Worm (Caenorhabditis elegans): ENCODE results near the gene npr-15.

npr-15 gene

DNA sequence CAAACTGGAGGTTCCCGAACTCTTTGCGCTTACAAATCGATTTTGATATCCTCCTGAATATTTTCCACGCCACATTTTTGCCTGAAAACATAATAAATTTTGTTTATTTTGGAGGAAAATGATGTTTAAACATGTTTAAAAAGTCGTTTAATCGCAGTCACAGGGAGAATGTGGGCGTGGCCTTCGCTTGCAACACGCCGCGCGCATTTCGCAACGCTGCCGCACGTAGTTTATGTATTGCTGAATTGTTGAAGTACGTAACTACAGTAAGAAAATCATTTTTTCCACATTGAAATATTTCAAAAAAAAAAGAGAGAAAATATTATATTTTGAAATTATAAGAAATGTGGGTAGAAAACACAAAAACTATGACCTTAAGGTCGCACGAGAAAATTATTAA is 30.2 kb downstream of the npr-15 start, which contains the start of gene C46F11.4 (continued):
- TF ChIP-seq sma-3 (GFP tag; optimal IDR thresholded peaks at IDR 0.05), result peak; percentile 47
- TF ChIP-seq skn-1 (tag; optimal IDR thresholded peaks at IDR 0.05), result no peak
- no peak for TF ChIP-seq sem-4 (tag; optimal IDR thresholded peaks at IDR 0.05)
- no peak for TF ChIP-seq ZK546.5 (tag; optimal IDR thresholded peaks at IDR 0.05)
- TF ChIP-seq dmd-4 (tag; optimal IDR thresholded peaks at IDR 0.05), result no peak
- no peak for TF ChIP-seq ztf-11 (tag; optimal IDR thresholded peaks at IDR 0.05)
- no peak for TF ChIP-seq ztf-1 (GFP tag; conservative IDR thresholded peaks at IDR 0.05)
- peak; percentile 50 for TF ChIP-seq gmeb-1 (tag; optimal IDR thresholded peaks at IDR 0.05)
- no peak for TF ChIP-seq mab-5 (tag; optimal IDR thresholded peaks at IDR 0.05)
- no peak for TF ChIP-seq mdl-1 (tag; optimal IDR thresholded peaks at IDR 0.05)
- TF ChIP-seq ceh-16 (tag; optimal IDR thresholded peaks at IDR 0.05), result no peak
- no peak for TF ChIP-seq nhr-10 (tag; optimal IDR thresholded peaks at IDR 0.05)
- peak; percentile 30 for TF ChIP-seq C34F6.9 (tag; optimal IDR thresholded peaks at IDR 0.05)

DNA sequence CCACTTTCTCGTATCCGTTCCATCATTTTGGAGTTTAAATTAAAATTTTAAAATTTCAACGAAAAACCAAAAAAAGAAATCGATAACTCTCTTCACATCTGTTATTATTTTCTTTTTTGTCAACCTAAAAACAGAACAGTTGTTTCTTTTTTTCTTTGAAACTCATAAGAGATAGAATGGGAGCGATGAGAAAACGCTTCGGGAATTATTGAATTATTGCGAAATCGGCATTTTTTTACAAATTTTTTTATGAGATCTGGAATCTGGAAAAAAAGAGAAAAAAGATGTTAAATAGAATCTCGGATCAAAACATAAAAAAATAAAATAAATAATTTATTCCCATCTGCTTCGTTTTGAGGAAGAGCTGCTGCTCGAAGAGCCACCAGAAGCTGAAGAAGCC is 37.0 kb downstream of the npr-15 start, which contains the start of gene C46F11.5:
Gene C46F11.5, minus strand, starts transcription at position 128 of the 400 bp plus-strand sequence.
- TF ChIP-seq lsy-2 (tag; optimal IDR thresholded peaks at IDR 0.05), result peak in 1 of 2 experiments; percentile 1
- peak; percentile 6 for TF ChIP-seq C34F6.9 (tag; optimal IDR thresholded peaks at IDR 0.05)
- TF ChIP-seq nhr-21 (tag; optimal IDR thresholded peaks at IDR 0.05), result peak; percentile 7
- TF ChIP-seq lin-11 (tag; optimal IDR thresholded peaks at IDR 0.05), result no peak

DNA sequence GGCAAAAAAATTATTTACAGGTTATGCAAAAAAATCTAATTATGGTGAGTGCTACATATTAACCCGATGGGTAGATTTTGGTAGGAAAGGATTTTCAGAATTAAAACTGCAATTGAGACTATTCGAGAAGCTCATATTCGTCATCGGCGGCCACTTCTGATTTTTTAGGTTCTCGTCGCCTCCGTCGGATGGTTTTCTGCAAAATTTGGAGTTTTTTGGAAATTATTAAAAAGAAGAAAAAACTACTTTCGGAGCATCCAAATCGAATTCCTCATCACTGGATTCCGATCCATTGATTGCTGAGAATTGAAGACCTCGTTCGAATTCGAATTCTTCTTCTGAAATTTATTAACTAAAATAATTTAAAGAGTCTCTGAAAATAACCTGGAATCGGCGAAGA is 41.5 kb downstream of the npr-15 start:
- TF ChIP-seq snpc-4 (tag; optimal IDR thresholded peaks at IDR 0.05), result no peak
- no peak for TF ChIP-seq ztf-11 (tag; optimal IDR thresholded peaks at IDR 0.05)
- TF ChIP-seq alr-1 (tag; optimal IDR thresholded peaks at IDR 0.05), result no peak
- TF ChIP-seq nhr-10 (tag; optimal IDR thresholded peaks at IDR 0.05), result no peak
- no peak for TF ChIP-seq mbf-1 (tag; optimal IDR thresholded peaks at IDR 0.05)
- TF ChIP-seq lin-11 (tag; optimal IDR thresholded peaks at IDR 0.05), result no peak

DNA sequence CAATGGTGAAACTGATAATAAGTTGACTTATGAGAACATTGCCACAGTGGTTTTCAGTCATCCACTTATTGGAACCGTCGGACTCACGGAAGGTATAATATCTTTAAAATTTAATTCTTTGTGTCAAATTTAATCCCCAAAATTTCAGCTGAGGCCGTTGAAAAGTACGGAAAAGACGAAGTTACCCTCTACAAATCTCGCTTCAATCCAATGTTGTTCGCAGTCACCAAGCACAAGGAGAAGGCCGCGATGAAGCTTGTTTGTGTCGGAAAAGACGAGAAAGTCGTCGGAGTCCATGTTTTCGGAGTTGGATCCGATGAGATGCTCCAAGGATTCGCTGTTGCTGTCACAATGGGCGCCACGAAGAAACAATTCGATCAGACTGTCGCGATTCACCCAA is 42.0 kb downstream of the npr-15 start:
- TF ChIP-seq mab-5 (tag; optimal IDR thresholded peaks at IDR 0.05) (no peak), ZK546.5 (tag; optimal IDR thresholded peaks at IDR 0.05) (no peak), nhr-237 (tag; optimal IDR thresholded peaks at IDR 0.05) (no peak)

DNA sequence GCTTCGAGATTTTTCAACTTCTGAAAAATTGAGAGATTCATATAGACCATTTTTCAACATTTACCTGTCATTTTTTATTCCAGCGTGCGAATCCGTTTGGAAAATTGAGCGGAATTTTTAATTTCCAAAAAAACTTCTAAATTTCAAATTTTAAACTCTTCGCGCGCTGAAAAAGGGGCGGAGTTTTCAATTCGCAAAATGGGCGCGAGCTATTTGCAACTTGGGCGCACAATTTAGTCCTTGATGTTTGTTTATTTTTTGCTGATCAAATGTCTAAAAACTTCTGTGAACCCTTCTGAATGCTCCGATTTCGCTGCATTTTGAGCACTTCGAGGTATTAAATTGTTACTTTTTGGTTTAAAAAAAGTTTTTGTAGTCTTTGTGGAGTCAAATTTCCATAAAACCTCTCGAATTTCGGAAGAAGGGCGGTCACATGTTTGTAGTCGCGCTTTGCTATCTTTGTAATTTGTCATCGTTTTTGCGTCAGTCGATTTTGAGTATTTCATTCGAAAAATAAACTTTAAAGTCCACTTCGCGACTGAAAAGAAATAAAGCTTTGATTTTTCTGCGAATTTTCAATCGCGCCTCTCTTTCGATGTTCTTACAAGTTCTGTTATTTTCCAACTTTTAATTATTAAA is 43.7 kb downstream of the npr-15 start, which contains the start of the genes madf-8 and gsr-1:
Gene madf-8, minus strand, starts transcription at position 156 of the 639 bp plus-strand sequence.
Gene gsr-1, plus strand, starts transcription at position 231 of the 639 bp plus-strand sequence.
- TF ChIP-seq mdl-1 (tag; optimal IDR thresholded peaks at IDR 0.05), result no peak
- TF ChIP-seq elt-1 (tag; optimal IDR thresholded peaks at IDR 0.05), result no peak
- no peak for TF ChIP-seq crh-2 (tag; optimal IDR thresholded peaks at IDR 0.05)
- TF ChIP-seq lin-39 (tag; optimal IDR thresholded peaks at IDR 0.05), result no peak
- no peak for TF ChIP-seq elt-3 (tag; optimal IDR thresholded peaks at IDR 0.05)
- TF ChIP-seq mab-5 (tag; optimal IDR thresholded peaks at IDR 0.05), result no peak
- TF ChIP-seq unc-55 (GFP tag; optimal IDR thresholded peaks at IDR 0.05), result peak; percentile 71
- TF ChIP-seq aly-2 (tag; optimal IDR thresholded peaks at IDR 0.05), result no peak
- TF ChIP-seq skn-1 (tag; optimal IDR thresholded peaks at IDR 0.05), result peak; percentile 37
- TF ChIP-seq nhr-10 (tag; optimal IDR thresholded peaks at IDR 0.05), result no peak
- TF ChIP-seq gmeb-1 (tag; optimal IDR thresholded peaks at IDR 0.05), result peak; percentile 79
- no peak for TF ChIP-seq nhr-25 (tag; optimal IDR thresholded peaks at IDR 0.05)
- peak; percentile 24 to 74 for TF ChIP-seq lsy-2 (tag; optimal IDR thresholded peaks at IDR 0.05)
- no peak for TF ChIP-seq ztf-4 (tag; optimal IDR thresholded peaks at IDR 0.05)
- no peak for TF ChIP-seq R02D3.7 (tag; optimal IDR thresholded peaks at IDR 0.05)
- TF ChIP-seq nhr-237 (tag; optimal IDR thresholded peaks at IDR 0.05), result no peak
- TF ChIP-seq ztf-1 (GFP tag; conservative IDR thresholded peaks at IDR 0.05), result no peak
- TF ChIP-seq snpc-4 (tag; optimal IDR thresholded peaks at IDR 0.05), result no peak
- TF ChIP-seq nhr-6 (tag; optimal IDR thresholded peaks at IDR 0.05), result no peak
- no peak for TF ChIP-seq ztf-11 (tag; optimal IDR thresholded peaks at IDR 0.05)
- peak; percentile 34 for TF ChIP-seq ama-1 (optimal IDR thresholded peaks at IDR 0.05)
- no peak for TF ChIP-seq nhr-23 (tag; optimal IDR thresholded peaks at IDR 0.05)
- TF ChIP-seq dmd-4 (tag; optimal IDR thresholded peaks at IDR 0.05), result no peak
- no peak for TF ChIP-seq mbf-1 (tag; optimal IDR thresholded peaks at IDR 0.05)
- no peak for TF ChIP-seq ZK546.5 (tag; optimal IDR thresholded peaks at IDR 0.05)
- TF ChIP-seq peb-1 (tag; optimal IDR thresholded peaks at IDR 0.05), result no peak
- TF ChIP-seq nhr-21 (tag; optimal IDR thresholded peaks at IDR 0.05), result no peak
- peak; percentile 48 for TF ChIP-seq C34F6.9 (tag; optimal IDR thresholded peaks at IDR 0.05)
- TF ChIP-seq nhr-77 (tag; optimal IDR thresholded peaks at IDR 0.05), result no peak
- no peak for TF ChIP-seq zag-1 (tag; optimal IDR thresholded peaks at IDR 0.05)
- no peak for TF ChIP-seq unc-39 (tag; optimal IDR thresholded peaks at IDR 0.05)
- TF ChIP-seq F13H6.1 (tag; optimal IDR thresholded peaks at IDR 0.05), result peak; percentile 18
- TF ChIP-seq nhr-12 (tag; optimal IDR thresholded peaks at IDR 0.05), result no peak
- peak; percentile 57 for TF ChIP-seq lin-11 (tag; optimal IDR thresholded peaks at IDR 0.05)
- TF ChIP-seq ceh-16 (tag; optimal IDR thresholded peaks at IDR 0.05), result no peak
- TF ChIP-seq sma-3 (GFP tag; optimal IDR thresholded peaks at IDR 0.05), result no peak
- TF ChIP-seq ceh-82 (tag; optimal IDR thresholded peaks at IDR 0.05), result no peak
- peak; percentile 64 for TF ChIP-seq lin-13 (GFP tag; optimal IDR thresholded peaks at IDR 0.05)
- TF ChIP-seq egl-27 (tag; optimal IDR thresholded peaks at IDR 0.05), result no peak
- no peak for TF ChIP-seq blmp-1 (tag; optimal IDR thresholded peaks at IDR 0.05; ENCODE audit: insufficient read depth)
- peak; percentile 61 for TF ChIP-seq nhr-129 (tag; optimal IDR thresholded peaks at IDR 0.05)

Measured in whole organism, L2 larva.